Worm (Caenorhabditis elegans) whole organism, L4 larva: ENCODE data around the gene E02H4.4.

ENCODE experiments used
- Y105C5A.15 ChIP-seq: fragments of 200-800 bp; sonication (Bioruptor generic); IDR thresholded peaks from 2 replicates; pipeline ENCODE4 v1.3.6; 2022; ENCODE audit warnings: missing genetic modification characterization, missing compliant biosample characterization
- aha-1 ChIP-seq: fragments of 150-350 bp; peaks from one replicate; lab custom pipeline; 2014; ENCODE audit warnings: missing biosample characterization, missing genetic modification characterization
- ceh-82 ChIP-seq: sonication (generic microtip); optimal IDR thresholded peaks from 2 replicates; lab custom pipeline; 2017; ENCODE audit warnings: missing biosample characterization, missing genetic modification characterization
- fkh-10 ChIP-seq: fragments of 150-350 bp; optimal IDR thresholded peaks from 2 replicates; lab custom pipeline; 2014; ENCODE audit warnings: missing biosample characterization, missing genetic modification reagents, missing genetic modification characterization
- gei-8 ChIP-seq: fragments of 200-800 bp; sonication (Bioruptor generic); optimal IDR thresholded peaks from 2 replicates; lab custom pipeline; 2018; ENCODE audit warnings: mild to moderate bottlenecking, missing genetic modification characterization, missing compliant biosample characterization
- lin-15B ChIP-seq: fragments of 150-350 bp; sonication (generic microtip); optimal IDR thresholded peaks from 3 replicates; lab custom pipeline; 2014; ENCODE audit warnings: missing biosample characterization, missing genetic modification characterization
- php-3 ChIP-seq: fragments of 200-800 bp; sonication (Bioruptor generic); IDR thresholded peaks from 2 replicates; pipeline ENCODE4 v1.3.6; 2022; ENCODE audit warnings: missing genetic modification reagents, missing genetic modification characterization, missing compliant biosample characterization
- skn-1 ChIP-seq: fragments of 150-350 bp; optimal IDR thresholded peaks from 2 replicates; lab custom pipeline; 2014; ENCODE audit warnings: missing biosample characterization, missing genetic modification characterization
- snpc-4 ChIP-seq: fragments of 150-350 bp; optimal IDR thresholded peaks from 2 replicates; lab custom pipeline; 2014; ENCODE audit warnings: missing biosample characterization, missing genetic modification characterization

DNA sequence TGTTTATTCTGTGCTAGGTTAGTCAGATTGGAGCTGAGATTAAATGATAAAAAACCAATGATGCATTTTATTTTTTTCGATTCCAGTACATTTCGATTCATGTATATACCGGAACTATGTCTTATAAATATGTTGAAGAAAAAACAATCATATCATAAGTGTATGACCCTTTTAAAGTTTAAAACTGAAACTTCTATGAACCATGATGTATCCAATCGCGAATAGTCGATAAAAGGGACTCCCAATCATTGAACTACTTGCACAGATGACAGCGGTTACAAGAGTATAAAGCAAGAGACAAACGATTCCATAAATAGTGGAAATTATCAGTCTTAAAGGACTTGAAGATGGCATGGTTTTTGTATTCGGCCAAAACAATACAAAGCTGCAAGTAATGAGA lies 22.8 kb upstream of the E02H4.4 start, which contains the start of gene srg-37:
- TF ChIP-seq php-3, result no peak
- TF ChIP-seq ceh-82 (tag; lab: Kevin White, UChicago), result no peak
- TF ChIP-seq lin-15B, result no peak
- no peak for TF ChIP-seq aha-1
- no peak for TF ChIP-seq snpc-4 (tag; lab: Kevin White, UChicago)
- TF ChIP-seq fkh-10 (GFP tag; lab: Kevin White, UChicago), result no peak
- no peak for TF ChIP-seq gei-8 (GFP tag; lab: Kevin White, UChicago)
- TF ChIP-seq Y105C5A.15 (GFP tag; lab: Robert Waterston, UW), result no peak
- no peak for TF ChIP-seq skn-1 (tag; lab: Kevin White, UChicago)
